Worm (Caenorhabditis elegans) whole organism, late embryonic: ENCODE measurements around the gene K04F1.9.

Experiments
- F13H6.1 ChIP-seq: sonication (generic microtip); optimal IDR thresholded peaks from 2 replicates; lab custom pipeline; 2016; ENCODE audit warnings: missing genetic modification characterization, missing compliant biosample characterization
- K02D7.2 ChIP-seq: sonication (generic microtip); optimal IDR thresholded peaks from 2 replicates; lab custom pipeline; 2017; ENCODE audit warnings: mild to moderate bottlenecking, missing genetic modification characterization, missing compliant biosample characterization
- ama-1 ChIP-seq: fragments of 150-350 bp; optimal IDR thresholded peaks from 2 replicates; lab custom pipeline; 2014
- ceh-9 ChIP-seq: sonication (generic microtip); optimal IDR thresholded peaks from 2 replicates; lab custom pipeline; 2016; ENCODE audit warnings: mild to moderate bottlenecking, missing genetic modification characterization, inconsistent platforms, missing compliant biosample characterization
- elt-4 ChIP-seq: sonication (generic microtip); optimal IDR thresholded peaks from 2 replicates; lab custom pipeline; 2016; ENCODE audit warnings: missing genetic modification characterization, missing compliant biosample characterization
- pqm-1 ChIP-seq: sonication (generic microtip); optimal IDR thresholded peaks from 2 replicates; lab custom pipeline; 2016; ENCODE audit warnings: missing genetic modification characterization, missing compliant biosample characterization
- pros-1 ChIP-seq: fragments of 150-350 bp; optimal IDR thresholded peaks from 2 replicates; lab custom pipeline; 2014; ENCODE audit warnings: missing biosample characterization, missing genetic modification reagents, missing genetic modification characterization
- unc-55 ChIP-seq: sonication (generic microtip); optimal IDR thresholded peaks from 2 replicates; lab custom pipeline; 2017; ENCODE audit warnings: missing biosample characterization, missing genetic modification reagents, missing genetic modification characterization

- TF ChIP-seq pqm-1 (tag; lab: Kevin White, UChicago) (no peak), K02D7.2 (tag; lab: Kevin White, UChicago) (no peak), pros-1 (no peak), ceh-9 (no peak), elt-4 (tag; lab: Kevin White, UChicago) (no peak), F13H6.1 (tag; lab: Kevin White, UChicago) (no peak), unc-55 (no peak), ama-1 (lab: Kevin White, UChicago) (no peak)
Observed at ce11 chrV:1626720-1627119, 38.3 kb upstream of the K04F1.9 start, which contains the start of gene nhr-237.
